Fruit fly (Drosophila melanogaster): ENCODE measurements around the gene foxo.

foxo gene

DNA sequence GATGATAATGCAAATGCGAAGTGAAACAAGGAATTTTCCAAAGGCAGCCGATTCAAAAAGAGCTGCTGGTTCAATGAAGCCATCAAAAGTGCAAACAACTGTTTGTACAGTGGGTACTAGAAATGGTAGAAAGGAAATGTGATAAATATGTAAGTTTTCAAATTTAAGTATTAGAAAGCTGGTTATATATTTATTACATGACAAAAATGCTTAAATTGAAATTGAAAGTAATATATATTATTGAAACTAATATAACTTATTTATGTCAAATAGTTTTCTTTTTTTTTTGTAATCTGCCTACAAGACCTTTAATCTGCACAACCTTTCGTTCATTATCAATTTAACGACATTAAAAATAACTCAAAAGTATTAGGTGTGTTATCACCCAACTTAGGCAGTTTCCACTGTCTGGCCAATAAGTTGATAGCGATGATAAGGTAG lies 8.0 kb upstream of the foxo start (continued):
- peak; percentile 70 for TF ChIP-seq esn (GFP tag; optimal IDR thresholded peaks at IDR 0.05)
- peak; percentile 62 for TF ChIP-seq CG10631 (GFP tag; optimal IDR thresholded peaks at IDR 0.05)
- no peak for TF ChIP-seq Ets21C (GFP tag; optimal IDR thresholded peaks at IDR 0.05)
- peak; percentile 50 for TF ChIP-seq CG16779 (tag; optimal IDR thresholded peaks at IDR 0.05)
- peak; percentile 68 for TF ChIP-seq achi (GFP tag; optimal IDR thresholded peaks at IDR 0.05)
- no peak for TF ChIP-seq CG6854 (GFP tag; optimal IDR thresholded peaks at IDR 0.05)
- peak; percentile 64; the same call in 1 of the 3 replicates for TF ChIP-seq CG8119 (GFP tag; IDR thresholded peaks at IDR 0.05)
- TF ChIP-seq CG31627 (GFP tag; optimal IDR thresholded peaks at IDR 0.05), result peak; percentile 53
- TF ChIP-seq OdsH (GFP tag; optimal IDR thresholded peaks at IDR 0.05), result peak; percentile 82
- no peak for TF ChIP-seq Gug (GFP tag; IDR thresholded peaks at IDR 0.05)
- peak in 1 of 2 experiments; percentile 68 for TF ChIP-seq salr (GFP tag; optimal IDR thresholded peaks at IDR 0.05)
- no peak for TF ChIP-seq CG6163 (GFP tag; IDR thresholded peaks at IDR 0.05)
- peak; percentile 58 for TF ChIP-seq dsx (GFP tag; optimal IDR thresholded peaks at IDR 0.05; ENCODE audit: poor library complexity, severe bottlenecking)
- no peak for TF ChIP-seq Hr38 (GFP tag; optimal IDR thresholded peaks at IDR 0.05)
- TF ChIP-seq CG11294 (GFP tag; IDR thresholded peaks at IDR 0.05), result no peak
- TF ChIP-seq CG6276 (GFP tag; optimal IDR thresholded peaks at IDR 0.05), result peak; percentile 22
- TF ChIP-seq Smox (GFP tag; optimal IDR thresholded peaks at IDR 0.05), result peak; percentile 59
- TF ChIP-seq Eip93F (GFP tag; optimal IDR thresholded peaks at IDR 0.05), result peak; percentile 3

DNA sequence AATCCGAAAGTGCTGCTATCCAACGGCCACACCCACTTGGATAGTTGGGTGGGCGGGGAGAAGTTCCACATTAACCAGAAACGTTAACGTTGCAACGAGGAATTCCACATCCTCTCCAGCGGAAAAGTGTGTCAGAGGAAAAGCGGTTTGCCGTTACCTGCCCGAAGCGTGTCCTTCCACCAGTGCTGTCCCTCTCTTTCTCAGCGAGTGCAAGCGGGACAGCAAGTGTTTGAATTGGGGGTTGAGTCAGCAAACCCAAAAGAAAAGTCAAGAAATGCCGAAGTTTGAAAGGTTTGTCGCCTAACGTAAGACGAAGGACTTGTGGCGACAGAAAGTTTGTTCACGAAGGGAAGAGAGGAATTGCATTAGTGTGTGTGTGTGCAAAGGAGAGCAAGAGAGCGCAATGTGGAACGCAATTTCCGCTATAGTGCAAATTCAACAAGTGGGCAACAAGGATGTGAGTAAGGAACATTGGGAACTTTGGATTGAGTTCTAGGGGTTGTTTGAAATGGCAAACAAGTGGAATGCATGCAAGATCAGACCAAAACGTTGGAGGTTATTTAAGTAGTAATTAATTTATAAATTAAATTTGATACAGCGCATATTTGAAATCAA lies 6.1 kb upstream of the foxo start:
- TF ChIP-seq CG6163 (GFP tag; IDR thresholded peaks at IDR 0.05) (no peak), Lpt (GFP tag; optimal IDR thresholded peaks at IDR 0.05) (no peak), dac (GFP tag; optimal IDR thresholded peaks at IDR 0.05) (no peak), Smox (GFP tag; optimal IDR thresholded peaks at IDR 0.05) (no peak), CG34406 (GFP tag; optimal IDR thresholded peaks at IDR 0.05) (no peak), net (GFP tag; optimal IDR thresholded peaks at IDR 0.05) (no peak)

DNA sequence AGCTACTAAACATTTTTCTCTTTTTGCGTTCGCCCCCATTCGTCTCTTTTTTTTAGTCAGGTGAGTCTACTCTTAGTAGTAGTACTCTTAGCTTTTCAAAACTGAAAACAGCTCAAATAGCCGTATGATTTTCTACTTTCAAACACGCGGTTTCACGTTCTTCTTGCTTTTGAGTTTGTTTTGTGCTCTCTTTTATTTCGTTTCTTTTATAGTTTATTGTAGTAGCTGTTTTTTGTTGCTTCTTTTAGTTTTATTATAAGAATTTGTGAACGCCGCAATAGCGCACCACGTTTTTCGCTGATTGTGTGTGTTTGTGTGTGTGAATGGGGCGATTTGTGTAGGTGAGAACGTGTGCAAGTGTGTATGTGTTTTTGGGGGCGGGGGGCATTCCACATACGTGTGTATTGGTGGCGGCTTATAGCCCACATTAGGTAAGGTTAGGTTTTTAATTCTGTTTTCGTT lies 5.3 kb upstream of the foxo start:
- TF ChIP-seq CG1621 (tag; optimal IDR thresholded peaks at IDR 0.05) (peak; percentile 2), fkh (GFP tag; optimal IDR thresholded peaks at IDR 0.05) (peak; percentile 44), CG15336 (GFP tag; IDR thresholded peaks at IDR 0.05) (0 out of 2 replicates have a peak, but pooled peaks have one; percentile 13), vri (GFP tag; optimal IDR thresholded peaks at IDR 0.05) (peak; percentile 46), fd85E (GFP tag; optimal IDR thresholded peaks at IDR 0.05) (no peak), Smox (GFP tag; optimal IDR thresholded peaks at IDR 0.05) (no peak), CG16779 (tag; optimal IDR thresholded peaks at IDR 0.05) (peak; percentile 61), eg (GFP tag; IDR thresholded peaks at IDR 0.05) (peak; percentile 65; the same call in 2 of the 3 replicates), CG6276 (GFP tag; optimal IDR thresholded peaks at IDR 0.05) (peak; percentile 25), CG6808 (GFP tag; optimal IDR thresholded peaks at IDR 0.05) (peak; percentile 4), dsx (GFP tag; optimal IDR thresholded peaks at IDR 0.05; ENCODE audit: poor library complexity, severe bottlenecking) (peak; percentile 24), esn (GFP tag; optimal IDR thresholded peaks at IDR 0.05) (no peak), acj6 (GFP tag; optimal IDR thresholded peaks at IDR 0.05) (no peak), ss (GFP tag; optimal IDR thresholded peaks at IDR 0.05) (peak; percentile 11 to 39), CG3032 (tag; optimal IDR thresholded peaks at IDR 0.05) (peak; percentile 0)

DNA sequence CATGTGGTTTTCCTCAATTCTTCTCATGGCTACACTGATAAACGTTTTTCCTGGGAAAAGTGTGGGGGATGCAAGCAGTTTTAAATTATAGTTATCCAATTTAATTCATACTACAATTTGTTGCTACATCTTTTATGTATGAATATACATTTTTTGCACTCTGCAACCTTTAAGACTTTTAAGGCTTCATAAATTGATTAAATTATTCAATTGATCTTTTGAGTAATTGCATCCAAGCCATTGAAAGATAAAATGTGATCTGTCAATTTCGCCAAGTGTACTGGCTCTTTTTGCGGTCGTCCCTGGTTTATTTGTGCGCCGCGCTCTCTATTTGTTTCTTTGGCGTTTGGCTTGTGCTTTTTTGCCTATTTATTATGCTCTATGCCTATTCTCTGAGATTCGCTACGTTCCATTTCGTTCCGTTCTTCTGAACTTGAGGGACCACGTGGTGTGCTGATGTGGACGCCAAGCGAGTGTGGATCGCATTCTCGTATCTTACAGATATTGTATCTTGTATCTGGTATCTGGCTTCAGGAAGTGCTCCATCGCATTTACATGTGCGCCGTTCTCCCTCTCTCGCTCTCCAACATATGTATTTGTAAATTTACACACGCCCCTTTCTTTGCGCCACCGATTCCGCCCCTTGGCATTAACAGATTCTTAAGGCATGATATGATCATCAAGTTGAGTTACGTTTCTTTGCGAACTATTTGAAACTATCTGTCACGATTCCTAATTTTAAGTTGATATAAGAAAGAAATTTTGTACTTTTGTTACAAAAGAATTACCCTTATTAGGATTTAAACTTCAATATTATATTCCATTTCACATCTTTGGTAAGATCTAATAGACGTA lies 4.3 kb upstream of the foxo start:
- TF ChIP-seq fkh (GFP tag; optimal IDR thresholded peaks at IDR 0.05) (peak; percentile 48), CG7368 (GFP tag; optimal IDR thresholded peaks at IDR 0.05) (no peak), acj6 (GFP tag; optimal IDR thresholded peaks at IDR 0.05) (peak; percentile 80), CG10631 (GFP tag; optimal IDR thresholded peaks at IDR 0.05) (peak; percentile 86), CG16779 (tag; optimal IDR thresholded peaks at IDR 0.05) (peak; percentile 60), CG11902 (GFP tag; optimal IDR thresholded peaks at IDR 0.05) (no peak), esn (GFP tag; optimal IDR thresholded peaks at IDR 0.05) (no peak), CG10669 (GFP tag; optimal IDR thresholded peaks at IDR 0.05) (peak; percentile 34), Sox102F (GFP tag; optimal IDR thresholded peaks at IDR 0.05) (peak; percentile 0), net (GFP tag; optimal IDR thresholded peaks at IDR 0.05) (peak; percentile 85), CG6163 (GFP tag; IDR thresholded peaks at IDR 0.05) (peak; percentile 89), CG11762 (GFP tag; optimal IDR thresholded peaks at IDR 0.05; ENCODE audit: insufficient read depth) (peak; percentile 54), Sox15 (GFP tag; optimal IDR thresholded peaks at IDR 0.05) (no peak), Sox14 (GFP tag; optimal IDR thresholded peaks at IDR 0.05) (peak; percentile 82), CG9139 (GFP tag; optimal IDR thresholded peaks at IDR 0.05) (no peak), fd59A (GFP tag; optimal IDR thresholded peaks at IDR 0.05) (peak; percentile 46), ss (GFP tag; optimal IDR thresholded peaks at IDR 0.05) (no peak), eg (GFP tag; IDR thresholded peaks at IDR 0.05) (peak; percentile 95), achi (GFP tag; optimal IDR thresholded peaks at IDR 0.05) (peak; percentile 83)
